Worm (Caenorhabditis elegans) whole organism, young adult: Measurements from ENCODE around the gene F46G10.4.

Experiments
- ceh-100 ChIP-seq: fragments of 200-800 bp; sonication (Bioruptor generic); IDR thresholded peaks from 2 replicates; pipeline ENCODE4 v1.3.6; 2022; ENCODE audit warnings: missing genetic modification reagents, missing genetic modification characterization, missing compliant biosample characterization
- lin-35 ChIP-seq, 3 experiments: fragments of 150-350 bp in 2 of 3; sonication (generic microtip) in 1 of 3; optimal IDR thresholded peaks; 2 replicates each; lab custom pipeline; 2014 to 2018; ENCODE audit warnings: missing biosample characterization in 3 of 3, missing genetic modification characterization in 3 of 3, missing genetic modification reagents in 3 of 3
- lin-40 ChIP-seq: sonication (generic microtip); optimal IDR thresholded peaks from 2 replicates; lab custom pipeline; 2016; ENCODE audit warnings: missing genetic modification characterization, mild to moderate bottlenecking, missing compliant biosample characterization, missing genotype, missing genetic modification reagents
- unc-130 ChIP-seq: sonication (generic microtip); optimal IDR thresholded peaks from 2 replicates; lab custom pipeline; 2016; ENCODE audit warnings: missing genetic modification reagents, missing genetic modification characterization, missing compliant biosample characterization
- unc-62 ChIP-seq: fragments of 150-350 bp; optimal IDR thresholded peaks from 2 replicates; lab custom pipeline; 2014; ENCODE audit warnings: missing biosample characterization, missing genetic modification reagents, missing genetic modification characterization

DNA sequence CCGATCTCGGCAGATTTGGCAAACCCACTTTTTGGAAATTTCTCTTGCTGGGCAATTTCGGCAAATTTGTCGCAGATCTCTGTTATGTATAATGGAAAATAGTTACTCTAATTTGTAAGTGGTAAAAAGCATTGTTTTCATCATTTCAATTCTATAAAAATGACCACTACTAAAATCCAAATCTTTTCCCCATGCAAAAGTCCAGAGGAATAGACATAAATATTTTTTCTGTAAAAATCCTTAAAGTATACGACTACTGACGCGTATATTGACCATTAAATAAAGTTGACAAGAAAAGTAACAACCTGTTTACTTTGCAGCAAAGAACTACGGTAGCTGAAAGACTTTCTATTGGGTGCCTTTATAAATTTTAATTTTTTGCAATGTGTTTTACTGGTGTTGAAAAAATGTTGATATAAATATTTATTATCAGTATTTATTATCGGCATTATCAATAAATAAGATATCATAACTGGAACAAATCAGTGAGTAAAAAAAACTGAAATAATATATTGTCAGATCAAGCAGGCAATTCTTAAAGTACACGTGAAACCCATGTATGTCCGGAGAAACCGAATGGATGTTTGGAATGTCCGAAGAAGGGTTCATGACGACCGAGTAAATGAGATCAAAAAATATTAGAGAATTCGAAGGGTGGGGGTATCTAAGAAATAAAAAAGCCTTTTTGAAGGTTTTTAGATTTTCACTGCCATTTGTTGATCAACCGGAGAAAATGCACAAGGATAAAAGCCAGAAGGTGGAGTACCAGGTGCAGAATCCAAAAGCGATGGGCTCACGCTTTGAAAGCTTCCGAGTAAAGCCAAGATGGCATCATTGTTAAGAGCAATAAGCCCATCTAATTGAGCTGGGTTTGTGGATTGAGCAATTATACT is 15.6 kb downstream of the F46G10.4 start:
- TF ChIP-seq ceh-100 (no peak), lin-35 (GFP tag; optimal IDR thresholded peaks at IDR 0.05; lab: Kevin White, UChicago) (peak in 2 of 3 experiments; percentile 21 to 80), unc-62 (GFP tag; lab: Kevin White, UChicago) (no peak), unc-130 (GFP tag; lab: Kevin White, UChicago) (no peak), lin-40 (tag; lab: Kevin White, UChicago) (peak; percentile 65)
